Fruit fly (Drosophila melanogaster) whole organism, embryonic: ENCODE measurements around the gene CG31898.

Source experiments
- Aef1 ChIP-seq: fragments of 200-800 bp; sonication (Bioruptor generic); IDR thresholded peaks from 3 replicates; pipeline ENCODE4 v1.3.6; 2022; ENCODE audit warnings: missing biosample characterization, missing genetic modification characterization
- Atf3 ChIP-seq: fragments of 200-800 bp; sonication (Bioruptor generic); optimal IDR thresholded peaks from 3 replicates; lab custom pipeline; 2016; ENCODE audit warnings: missing biosample characterization, missing genetic modification characterization
- Blimp-1 ChIP-seq: fragments of 200-800 bp; sonication (Bioruptor generic); optimal IDR thresholded peaks from 3 replicates; lab custom pipeline; 2018; ENCODE audit warnings: missing biosample characterization, missing genetic modification characterization, mild to moderate bottlenecking, moderate library complexity, missing genetic modification reagents
- CG10274 ChIP-seq: fragments of 200-800 bp; sonication (Bioruptor generic); optimal IDR thresholded peaks from 3 replicates; lab custom pipeline; 2017; ENCODE audit warnings: missing biosample characterization, mild to moderate bottlenecking, missing genetic modification characterization
- CG11560 ChIP-seq: fragments of 200-800 bp; sonication (Bioruptor generic); IDR thresholded peaks from 3 replicates; pipeline ENCODE4 v1.3.6; 2022; ENCODE audit warnings: missing biosample characterization, missing genetic modification characterization
- CG13424 ChIP-seq: fragments of 200-800 bp; sonication (Bioruptor generic); optimal IDR thresholded peaks from 2 replicates; lab custom pipeline; 2019; ENCODE audit warnings: missing biosample characterization, mild to moderate bottlenecking, missing genetic modification characterization, moderate library complexity
- CG1602 ChIP-seq: fragments of 200-800 bp; sonication (Bioruptor generic); optimal IDR thresholded peaks from 3 replicates; lab custom pipeline; 2016; ENCODE audit warnings: missing biosample characterization, missing genetic modification characterization
- CG17385 ChIP-seq: fragments of 200-800 bp; sonication (Bioruptor generic); optimal IDR thresholded peaks from 3 replicates; lab custom pipeline; 2018; ENCODE audit warnings: missing biosample characterization, mild to moderate bottlenecking, missing genetic modification characterization
- CG18262 ChIP-seq: fragments of 200-800 bp; optimal IDR thresholded peaks from 3 replicates; lab custom pipeline; 2019; ENCODE audit warnings: missing biosample characterization, mild to moderate bottlenecking, missing genetic modification characterization, moderate library complexity
- CG31365 ChIP-seq: fragments of 200-800 bp; sonication (Bioruptor generic); optimal IDR thresholded peaks from 2 replicates; lab custom pipeline; 2018; ENCODE audit warnings: missing biosample characterization, mild to moderate bottlenecking, missing genetic modification characterization
- CG3163 ChIP-seq: fragments of 200-800 bp; sonication (Bioruptor generic); optimal IDR thresholded peaks from 3 replicates; lab custom pipeline; 2016; ENCODE audit warnings: missing biosample characterization, missing genetic modification characterization
- CG5180 ChIP-seq: fragments of 200-800 bp; sonication (Bioruptor generic); optimal IDR thresholded peaks from 3 replicates; lab custom pipeline; 2017; ENCODE audit warnings: missing biosample characterization, missing genetic modification characterization, mild to moderate bottlenecking, moderate library complexity, missing genetic modification reagents
- CG6272 ChIP-seq: fragments of 200-800 bp; sonication (Bioruptor generic); IDR thresholded peaks from 2 replicates; pipeline ENCODE4 v1.3.6; 2022; ENCODE audit warnings: missing biosample characterization, missing genetic modification characterization
- CG6854 ChIP-seq: fragments of 200-800 bp; sonication (Bioruptor generic); optimal IDR thresholded peaks from 3 replicates; lab custom pipeline; 2017; ENCODE audit warnings: missing biosample characterization, mild to moderate bottlenecking, missing genetic modification characterization
- CG9609 ChIP-seq: fragments of 200-800 bp; sonication (Bioruptor generic); optimal IDR thresholded peaks from 3 replicates; lab custom pipeline; 2016; ENCODE audit warnings: missing biosample characterization, missing genetic modification characterization
- CG9932 ChIP-seq: fragments of 200-800 bp; sonication (Bioruptor generic); IDR thresholded peaks from 2 replicates; pipeline ENCODE4 v1.3.6; 2022; ENCODE audit warnings: missing biosample characterization, missing genetic modification characterization
- Dbx ChIP-seq: fragments of 200-800 bp; sonication (Bioruptor generic); IDR thresholded peaks from 3 replicates; pipeline ENCODE4 v1.3.6; 2022; ENCODE audit warnings: missing biosample characterization, missing genetic modification characterization
- Drgx ChIP-seq: fragments of 200-800 bp; sonication (Bioruptor generic); IDR thresholded peaks from 2 replicates; pipeline ENCODE4 v1.3.6; 2022; ENCODE audit warnings: missing biosample characterization, missing genetic modification characterization
- Ets65A ChIP-seq: fragments of 200-800 bp; sonication (Bioruptor generic); peaks from one replicate; lab custom pipeline; 2016; ENCODE audit warnings: missing biosample characterization, missing genetic modification characterization
- HLH4C ChIP-seq: fragments of 200-800 bp; sonication (Bioruptor generic); IDR thresholded peaks from 3 replicates; pipeline ENCODE4 v1.3.6; 2022; ENCODE audit warnings: missing biosample characterization, missing genetic modification characterization; ENCODE audit not compliant: partially characterized antibody
- Sox100B ChIP-seq: fragments of 200-800 bp; sonication (Bioruptor generic); optimal IDR thresholded peaks from 3 replicates; lab custom pipeline; 2018; ENCODE audit warnings: missing biosample characterization, mild to moderate bottlenecking, missing genetic modification characterization
- TFAM ChIP-seq: fragments of 200-800 bp; sonication (Bioruptor generic); optimal IDR thresholded peaks from 2 replicates; lab custom pipeline; 2017; ENCODE audit warnings: missing biosample characterization, missing genetic modification characterization, inconsistent platforms
- Tbp ChIP-seq: fragments of >200 bp; optimal IDR thresholded peaks from 2 replicates; lab custom pipeline; 2018; ENCODE audit warnings: missing biosample characterization, missing genetic modification characterization
- YL-1 ChIP-seq: fragments of 200-800 bp; sonication (Bioruptor generic); optimal IDR thresholded peaks from 3 replicates; lab custom pipeline; 2017; ENCODE audit warnings: missing biosample characterization, mild to moderate bottlenecking, missing genetic modification characterization
- ac ChIP-seq: fragments of 200-800 bp; sonication (Bioruptor generic); optimal IDR thresholded peaks from 3 replicates; lab custom pipeline; 2017; ENCODE audit warnings: missing biosample characterization, mild to moderate bottlenecking, missing genetic modification characterization
- bbx ChIP-seq: fragments of 200-800 bp; sonication (Bioruptor generic); IDR thresholded peaks from 2 replicates; pipeline ENCODE4 v1.3.6; 2022; ENCODE audit warnings: missing biosample characterization, missing genetic modification characterization; ENCODE audit not compliant: partially characterized antibody
- bigmax ChIP-seq: fragments of 200-800 bp; sonication (Bioruptor generic); optimal IDR thresholded peaks from 2 replicates; lab custom pipeline; 2018; ENCODE audit warnings: missing biosample characterization, mild to moderate bottlenecking, missing genetic modification characterization
- br ChIP-seq: fragments of >200 bp; optimal IDR thresholded peaks from 2 replicates; lab custom pipeline; 2017
- cad ChIP-seq: fragments of >200 bp; optimal IDR thresholded peaks from 2 replicates; lab custom pipeline; 2017; ENCODE audit warnings: missing biosample characterization, missing genetic modification characterization
- da ChIP-seq: fragments of 200-800 bp; sonication (Bioruptor generic); optimal IDR thresholded peaks from 2 replicates; lab custom pipeline; 2016; ENCODE audit warnings: missing biosample characterization, missing genetic modification characterization
- disco-r ChIP-seq: fragments of 200-800 bp; sonication (Bioruptor generic); optimal IDR thresholded peaks from 2 replicates; lab custom pipeline; 2016; ENCODE audit warnings: missing biosample characterization, missing genetic modification characterization
- ems ChIP-seq: fragments of 200-800 bp; sonication (Bioruptor generic); optimal IDR thresholded peaks from 3 replicates; lab custom pipeline; 2016; ENCODE audit warnings: missing biosample characterization, missing genetic modification characterization
- eyg ChIP-seq: fragments of 200-800 bp; sonication (Bioruptor generic); optimal IDR thresholded peaks from 3 replicates; lab custom pipeline; 2016; ENCODE audit warnings: missing biosample characterization, missing genetic modification characterization
- hth ChIP-seq: fragments of >200 bp; optimal IDR thresholded peaks from 2 replicates; lab custom pipeline; 2017; ENCODE audit warnings: inconsistent platforms
- klu ChIP-seq: fragments of 200-800 bp; sonication (Bioruptor generic); IDR thresholded peaks from 2 replicates; pipeline ENCODE4 v1.3.6; 2022; ENCODE audit warnings: missing biosample characterization, missing genetic modification characterization
- mirr ChIP-seq: fragments of 200-800 bp; sonication (Bioruptor generic); optimal IDR thresholded peaks from 3 replicates; lab custom pipeline; 2018; ENCODE audit warnings: missing biosample characterization, mild to moderate bottlenecking, missing genetic modification characterization
- nom ChIP-seq: fragments of 200-800 bp; sonication (Bioruptor generic); optimal IDR thresholded peaks from 2 replicates; lab custom pipeline; 2017; ENCODE audit warnings: missing biosample characterization, missing genetic modification characterization, mild to moderate bottlenecking, moderate library complexity, missing genetic modification reagents
- prd ChIP-seq, 3 experiments: fragments of >200 bp in 2 of 3; fragments of 200-800 bp in 1 of 3; sonication (Bioruptor generic) in 1 of 3; optimal IDR thresholded peaks in 2 of 3; IDR thresholded peaks in 1 of 3; 2 replicates in 2 of 3; 3 replicates in 1 of 3; pipeline versions ENCODE4 v1.3.6 to Lab custom; 2017 to 2022; ENCODE audit warnings: missing biosample characterization in 1 of 3, missing genetic modification characterization in 1 of 3
- slou ChIP-seq: fragments of 200-800 bp; sonication (Bioruptor generic); optimal IDR thresholded peaks from 3 replicates; lab custom pipeline; 2016; ENCODE audit warnings: missing biosample characterization, missing genetic modification characterization
- slp2 ChIP-seq: fragments of 200-800 bp; sonication (Bioruptor generic); optimal IDR thresholded peaks from 2 replicates; lab custom pipeline; 2016; ENCODE audit warnings: missing biosample characterization, missing genetic modification characterization
- ssp ChIP-seq: fragments of 200-800 bp; sonication (Bioruptor generic); IDR thresholded peaks from 2 replicates; pipeline ENCODE4 v1.3.6; 2022; ENCODE audit warnings: missing biosample characterization, missing genetic modification characterization
- tin ChIP-seq: fragments of 200-800 bp; sonication (Bioruptor generic); optimal IDR thresholded peaks from 3 replicates; lab custom pipeline; 2016; ENCODE audit warnings: missing biosample characterization, missing genetic modification characterization
- zfh1 ChIP-seq: fragments of 200-800 bp; sonication (Bioruptor generic); IDR thresholded peaks from 3 replicates; pipeline ENCODE4 v1.3.6; 2022; ENCODE audit warnings: missing biosample characterization, missing genetic modification characterization

CG31898 gene

DNA sequence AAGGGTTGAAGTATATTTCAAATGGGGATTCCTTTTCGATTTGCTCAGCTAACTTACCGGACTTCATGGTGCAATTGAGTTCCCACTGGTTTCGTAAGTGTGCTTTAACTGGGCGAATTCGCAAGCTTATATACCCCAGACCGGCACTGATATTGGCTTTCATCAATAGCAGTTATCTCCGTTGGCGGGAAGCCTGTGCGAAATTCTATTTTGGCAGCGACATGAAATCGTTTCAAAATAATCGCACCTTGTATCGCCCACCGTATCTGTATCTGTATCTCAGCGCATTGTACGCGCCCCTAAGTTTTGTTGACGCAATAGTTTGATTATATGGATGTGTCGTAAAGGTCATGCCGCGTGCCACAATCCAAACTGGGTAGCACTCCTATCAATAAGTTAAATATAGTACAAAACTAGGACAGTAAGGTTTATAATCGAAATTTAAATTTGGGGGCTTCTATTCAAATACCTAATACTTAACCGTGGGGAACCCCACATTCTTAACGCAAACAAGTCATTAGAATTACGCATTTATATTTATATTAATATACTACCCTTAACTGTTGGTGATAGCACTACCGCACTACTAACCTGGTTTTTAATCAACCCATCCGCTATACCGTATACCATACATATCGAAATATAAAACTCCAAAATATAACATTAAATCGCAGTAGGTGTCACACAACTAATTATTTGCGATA lies 4.1 kb upstream of the CG31898 start, which contains the start of the genes Peritrophin-15a and CG13385 (continued):
- TF ChIP-seq CG10274 (GFP tag; lab: Kevin White, UChicago) (no peak), CG18262 (tag; lab: Kevin White, UChicago) (no peak), CG13424 (tag; lab: Kevin White, UChicago) (no peak), Drgx (GFP tag; lab: Robert Waterston, UW) (no peak)

dm6 chr2L:8398721-8399120 lies 1.5 kb upstream of the CG31898 start, which contains the start of gene CG13386:
TSS of gene CG13386 (plus strand) at chr2L:8399021.
- no peak for TF ChIP-seq CG6854 (GFP tag; lab: Kevin White, UChicago)
- TF ChIP-seq prd (optimal IDR thresholded peaks at IDR 0.05; lab: Kevin White, UChicago): no peak
- TF ChIP-seq prd (GFP tag; IDR thresholded peaks at IDR 0.05; lab: Robert Waterston, UW): peak; percentile 7; the same call in 1 of the 3 replicates
- peak; percentile 22 for TF ChIP-seq Ets65A (GFP tag; lab: Kevin White, UChicago)
- TF ChIP-seq zfh1 (GFP tag; lab: Robert Waterston, UW): no peak
- TF ChIP-seq, all 482 proteins: peak for 2

DNA sequence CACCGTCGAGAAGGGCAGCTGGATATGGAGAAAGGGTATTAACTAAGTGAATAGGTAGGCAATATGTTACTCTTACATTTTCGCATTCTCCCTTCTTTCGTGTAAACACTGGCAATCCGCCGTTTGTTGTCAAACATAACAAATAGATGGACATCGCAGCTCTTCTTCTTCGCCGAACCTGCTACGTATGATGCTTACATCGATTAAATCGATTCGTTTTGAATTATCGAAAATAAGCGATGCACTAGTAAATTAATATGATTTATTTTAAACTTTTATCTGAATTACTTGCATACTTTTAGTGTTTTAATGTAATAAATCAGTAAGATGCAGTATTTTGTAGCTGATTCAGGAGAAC lies 2.7 kb downstream of the CG31898 start, which contains the start of gene fy:
fy (minus strand) TSS at position 353 of the 358 bp plus-strand sequence.
- TF ChIP-seq CG17385 (GFP tag; lab: Kevin White, UChicago) (peak; percentile 91), nom (GFP tag; lab: Kevin White, UChicago) (no peak), CG3163 (GFP tag; lab: Kevin White, UChicago) (no peak), cad (GFP tag; lab: Kevin White, UChicago) (no peak), Tbp (GFP tag; lab: Kevin White, UChicago) (no peak), bbx (GFP tag; lab: Robert Waterston, UW) (no peak), Blimp-1 (no peak), Dbx (GFP tag; lab: Robert Waterston, UW) (no peak), CG5180 (GFP tag; lab: Kevin White, UChicago) (peak; percentile 96), Sox100B (GFP tag; lab: Kevin White, UChicago) (peak; percentile 22), slp2 (GFP tag; lab: Kevin White, UChicago) (no peak), Atf3 (GFP tag; lab: Kevin White, UChicago) (no peak), CG11560 (no peak), ssp (GFP tag; lab: Robert Waterston, UW) (no peak), CG6272 (GFP tag; lab: Robert Waterston, UW) (no peak), Aef1 (GFP tag; lab: Robert Waterston, UW) (no peak), ems (GFP tag; lab: Kevin White, UChicago) (no peak)
- TF ChIP-seq, all 482 proteins: peak for 3

dm6 chr2L:8403286-8404270 lies 3.4 kb downstream of the CG31898 start, which contains the start of gene emb:
TSS of gene emb (plus strand) at chr2L:8403573.
- TF ChIP-seq hth (lab: Kevin White, UChicago) (no peak), CG9609 (GFP tag; lab: Kevin White, UChicago) (peak; percentile 40), klu (GFP tag; lab: Robert Waterston, UW) (no peak), mirr (no peak), cad (GFP tag; lab: Kevin White, UChicago) (no peak), TFAM (GFP tag; lab: Kevin White, UChicago) (no peak), CG9932 (GFP tag; lab: Robert Waterston, UW) (peak; percentile 62), Tbp (GFP tag; lab: Kevin White, UChicago) (no peak), YL-1 (GFP tag; lab: Kevin White, UChicago) (peak; percentile 85), eyg (peak; percentile 29), slou (GFP tag; lab: Kevin White, UChicago) (peak; percentile 2), da (no peak), tin (GFP tag; lab: Kevin White, UChicago) (peak; percentile 34), ac (GFP tag; lab: Kevin White, UChicago) (no peak), bigmax (GFP tag; lab: Kevin White, UChicago) (no peak), CG1602 (GFP tag; lab: Kevin White, UChicago) (peak; percentile 33), disco-r (GFP tag; lab: Kevin White, UChicago) (peak; percentile 34), CG31365 (tag; lab: Kevin White, UChicago) (no peak), br (lab: Kevin White, UChicago) (no peak), HLH4C (peak; percentile 100)
